Worm (Caenorhabditis elegans) whole organism, midembryonic: ENCODE measurements around the gene snb-6.

Experiments
- T22C8.4 ChIP-seq: fragments of 200-800 bp; sonication (Bioruptor generic); IDR thresholded peaks from 2 replicates; pipeline ENCODE4 v1.3.6; 2022; ENCODE audit warnings: missing genetic modification characterization, missing compliant biosample characterization
- cog-1 ChIP-seq: sonication (generic microtip); optimal IDR thresholded peaks from 2 replicates; lab custom pipeline; 2016; ENCODE audit warnings: missing genetic modification characterization, missing compliant biosample characterization
- flt-1 ChIP-seq: fragments of 200-800 bp; sonication (Bioruptor generic); IDR thresholded peaks from 2 replicates; pipeline ENCODE4 v1.3.6; 2022; ENCODE audit warnings: missing genetic modification characterization, missing compliant biosample characterization
- klf-2 ChIP-seq: fragments of 200-800 bp; sonication (Bioruptor generic); conservative IDR thresholded peaks from 2 replicates; pipeline ENCODE4 v1.3.6; 2022; ENCODE audit warnings: missing genetic modification reagents, missing genetic modification characterization, missing compliant biosample characterization
- med-1 ChIP-seq: sonication (generic microtip); optimal IDR thresholded peaks from 2 replicates; lab custom pipeline; 2017; ENCODE audit warnings: missing genetic modification characterization, mild to moderate bottlenecking, missing compliant biosample characterization, antibody characterized with exemption, missing genetic modification reagents; ENCODE audit not compliant: insufficient read depth
- ref-1 ChIP-seq: fragments of 200-800 bp; sonication (Bioruptor generic); conservative IDR thresholded peaks from 2 replicates; pipeline ENCODE4 v1.3.6; 2022; ENCODE audit warnings: missing genetic modification reagents, missing genetic modification characterization, missing compliant biosample characterization
- tab-1 ChIP-seq: fragments of 200-800 bp; sonication (Bioruptor generic); IDR thresholded peaks from 2 replicates; pipeline ENCODE4 v1.3.6; 2022; ENCODE audit warnings: missing genetic modification characterization, missing compliant biosample characterization
- ztf-23 ChIP-seq: fragments of 200-800 bp; sonication (Bioruptor generic); IDR thresholded peaks from 2 replicates; pipeline ENCODE4 v1.3.6; 2022; ENCODE audit warnings: missing genetic modification reagents, missing genetic modification characterization, missing compliant biosample characterization
- ztf-29 ChIP-seq: fragments of 200-800 bp; sonication (Bioruptor generic); IDR thresholded peaks from 2 replicates; pipeline ENCODE4 v1.3.6; 2022; ENCODE audit warnings: missing genetic modification reagents, missing genetic modification characterization, missing compliant biosample characterization

snb-6 gene

ce11 chrII:8890017-8890416 is 30.5 kb upstream of the snb-6 start:
- TF ChIP-seq cog-1 (no peak), klf-2 (GFP tag; lab: Robert Waterston, UW) (no peak), flt-1 (GFP tag; lab: Robert Waterston, UW) (no peak), ztf-29 (no peak), ref-1 (GFP tag; lab: Robert Waterston, UW) (no peak), T22C8.4 (GFP tag; lab: Robert Waterston, UW) (no peak), med-1 (GFP tag; lab: Kevin White, UChicago) (no peak), tab-1 (no peak), ztf-23 (no peak)

- TF ChIP-seq cog-1 (no peak), ref-1 (GFP tag; lab: Robert Waterston, UW) (no peak), tab-1 (no peak), klf-2 (GFP tag; lab: Robert Waterston, UW) (no peak), flt-1 (GFP tag; lab: Robert Waterston, UW) (no peak), ztf-29 (no peak)
Measured at ce11 chrII:8889589-8889988, 30.1 kb upstream of the snb-6 start.

ce11 chrII:8884262-8884949 is 24.9 kb upstream of the snb-6 start, which contains the start of the genes T07D4.5 and ddx-19:
T07D4.5 (minus strand) TSS chrII:8884332.
ddx-19 (plus strand) TSS chrII:8884899.
- TF ChIP-seq T22C8.4 (GFP tag; lab: Robert Waterston, UW) (no peak), ztf-23 (no peak), med-1 (GFP tag; lab: Kevin White, UChicago) (no peak), cog-1 (no peak), klf-2 (GFP tag; lab: Robert Waterston, UW) (no peak), tab-1 (no peak), ref-1 (GFP tag; lab: Robert Waterston, UW) (no peak), ztf-29 (no peak)

ce11 chrII:8883559-8883958 is 24.1 kb upstream of the snb-6 start, which contains the start of gene rha-1:
rha-1 (minus strand) TSS chrII:8883659.
- no peak for TF ChIP-seq klf-2 (GFP tag; lab: Robert Waterston, UW)
- TF ChIP-seq med-1 (GFP tag; lab: Kevin White, UChicago), result no peak
- no peak for TF ChIP-seq cog-1
- no peak for TF ChIP-seq ref-1 (GFP tag; lab: Robert Waterston, UW)
- no peak for TF ChIP-seq tab-1
- TF ChIP-seq flt-1 (GFP tag; lab: Robert Waterston, UW), result no peak
- no peak for TF ChIP-seq T22C8.4 (GFP tag; lab: Robert Waterston, UW)
- TF ChIP-seq ztf-29, result no peak
- TF ChIP-seq ztf-23, result no peak

- no peak for TF ChIP-seq klf-2 (GFP tag; lab: Robert Waterston, UW)
- no peak for TF ChIP-seq med-1 (GFP tag; lab: Kevin White, UChicago)
- TF ChIP-seq ztf-29, result no peak
- no peak for TF ChIP-seq ref-1 (GFP tag; lab: Robert Waterston, UW)
- no peak for TF ChIP-seq ztf-23
- TF ChIP-seq T22C8.4 (GFP tag; lab: Robert Waterston, UW), result no peak
- TF ChIP-seq cog-1, result no peak
- TF ChIP-seq tab-1, result no peak
- TF ChIP-seq flt-1 (GFP tag; lab: Robert Waterston, UW), result no peak
Measured at ce11 chrII:8878528-8878927, 19.0 kb upstream of the snb-6 start.

- no peak for TF ChIP-seq ztf-29
- no peak for TF ChIP-seq med-1 (GFP tag; lab: Kevin White, UChicago)
- no peak for TF ChIP-seq tab-1
- TF ChIP-seq T22C8.4 (GFP tag; lab: Robert Waterston, UW), result 0 out of 2 replicates have a peak, but pooled peaks have one; percentile 5
Measured at ce11 chrII:8877032-8877985, 17.8 kb upstream of the snb-6 start.

ce11 chrII:8873842-8874241 is 14.3 kb upstream of the snb-6 start, which contains the start of gene T07D4.2:
T07D4.2 (minus strand) TSS chrII:8873942.
- no peak for TF ChIP-seq med-1 (GFP tag; lab: Kevin White, UChicago)
- no peak for TF ChIP-seq ref-1 (GFP tag; lab: Robert Waterston, UW)
- TF ChIP-seq ztf-29, result no peak
- no peak for TF ChIP-seq cog-1
- no peak for TF ChIP-seq klf-2 (GFP tag; lab: Robert Waterston, UW)
- no peak for TF ChIP-seq ztf-23
- TF ChIP-seq T22C8.4 (GFP tag; lab: Robert Waterston, UW), result no peak
- TF ChIP-seq tab-1, result no peak
- no peak for TF ChIP-seq flt-1 (GFP tag; lab: Robert Waterston, UW)

- TF ChIP-seq flt-1 (GFP tag; lab: Robert Waterston, UW), result no peak
- TF ChIP-seq ref-1 (GFP tag; lab: Robert Waterston, UW), result no peak
- TF ChIP-seq med-1 (GFP tag; lab: Kevin White, UChicago), result no peak
- TF ChIP-seq tab-1, result no peak
- TF ChIP-seq cog-1, result no peak
- TF ChIP-seq ztf-29, result no peak
- no peak for TF ChIP-seq T22C8.4 (GFP tag; lab: Robert Waterston, UW)
- no peak for TF ChIP-seq ztf-23
- no peak for TF ChIP-seq klf-2 (GFP tag; lab: Robert Waterston, UW)
Measured at ce11 chrII:8866844-8867243, 7.3 kb upstream of the snb-6 start.

ce11 chrII:8865078-8865477 is 5.6 kb upstream of the snb-6 start, which contains the start of gene npr-20:
npr-20 (minus strand) TSS chrII:8865178.
- no peak for TF ChIP-seq ztf-29
- TF ChIP-seq ztf-23, result no peak
- no peak for TF ChIP-seq T22C8.4 (GFP tag; lab: Robert Waterston, UW)
- TF ChIP-seq cog-1, result no peak
- TF ChIP-seq med-1 (GFP tag; lab: Kevin White, UChicago), result no peak
- no peak for TF ChIP-seq tab-1
- no peak for TF ChIP-seq ref-1 (GFP tag; lab: Robert Waterston, UW)
- TF ChIP-seq flt-1 (GFP tag; lab: Robert Waterston, UW), result no peak
- no peak for TF ChIP-seq klf-2 (GFP tag; lab: Robert Waterston, UW)
